Fruit fly (Drosophila melanogaster) whole organism, embryonic: ENCODE results near the gene CG43060.
A peak's percentile ranks its signal among the peaks of the same experiment; 100 is the strongest.

Source experiments
- B-H1 ChIP-seq: fragments of 200-800 bp; sonication (Bioruptor generic); IDR thresholded peaks from 3 replicates; pipeline ENCODE4 v1.3.6; 2022; ENCODE audit warnings: missing biosample characterization, missing genetic modification characterization
- BEAF-32 ChIP-seq: fragments of 200-800 bp; sonication (Bioruptor generic); optimal IDR thresholded peaks from 3 replicates; lab custom pipeline; 2017; ENCODE audit warnings: missing biosample characterization, missing genetic modification characterization, mild to moderate bottlenecking, moderate library complexity, missing genetic modification reagents
- Bdp1 ChIP-seq: fragments of 200-800 bp; sonication (Bioruptor generic); optimal IDR thresholded peaks from 3 replicates; lab custom pipeline; 2016; ENCODE audit warnings: missing biosample characterization, missing genetic modification characterization
- CG10366 ChIP-seq: fragments of 200-800 bp; sonication (Bioruptor generic); IDR thresholded peaks from 2 replicates; pipeline ENCODE4 v1.3.6; 2022; ENCODE audit warnings: missing biosample characterization, missing genetic modification characterization
- CG10654 ChIP-seq: fragments of 200-800 bp; sonication (Bioruptor generic); optimal IDR thresholded peaks from 2 replicates; lab custom pipeline; 2016; ENCODE audit warnings: missing biosample characterization, missing genetic modification characterization
- CG11456 ChIP-seq: fragments of 200-800 bp; sonication (Bioruptor generic); IDR thresholded peaks from 3 replicates; pipeline ENCODE4 v1.3.6; 2022; ENCODE audit warnings: missing biosample characterization, missing genetic modification characterization
- CG11504 ChIP-seq: fragments of 200-800 bp; sonication (Bioruptor generic); optimal IDR thresholded peaks from 3 replicates; lab custom pipeline; 2019; ENCODE audit warnings: missing biosample characterization, mild to moderate bottlenecking, missing genetic modification characterization, moderate library complexity
- CG11560 ChIP-seq: fragments of 200-800 bp; sonication (Bioruptor generic); IDR thresholded peaks from 3 replicates; pipeline ENCODE4 v1.3.6; 2022; ENCODE audit warnings: missing biosample characterization, missing genetic modification characterization
- CG14050 ChIP-seq: fragments of 200-800 bp; sonication (Bioruptor generic); IDR thresholded peaks from 3 replicates; pipeline ENCODE4 v1.3.6; 2022; ENCODE audit warnings: missing biosample characterization, missing genetic modification characterization
- CG14710 ChIP-seq: fragments of 200-800 bp; sonication (Bioruptor generic); optimal IDR thresholded peaks from 3 replicates; lab custom pipeline; 2019; ENCODE audit warnings: missing biosample characterization, mild to moderate bottlenecking, missing genetic modification characterization, moderate library complexity
- CG17328 ChIP-seq: fragments of 200-800 bp; sonication (Bioruptor generic); IDR thresholded peaks from 2 replicates; pipeline ENCODE4 v1.3.6; 2022; ENCODE audit warnings: missing biosample characterization, missing genetic modification characterization
- CG17361 ChIP-seq: fragments of 200-800 bp; sonication (Bioruptor generic); IDR thresholded peaks from 3 replicates; pipeline ENCODE4 v1.3.6; 2022; ENCODE audit warnings: missing biosample characterization, missing genetic modification characterization
- CG17568 ChIP-seq: fragments of 200-800 bp; sonication (Bioruptor generic); optimal IDR thresholded peaks from 2 replicates; lab custom pipeline; 2018; ENCODE audit warnings: missing biosample characterization, mild to moderate bottlenecking, missing genetic modification characterization, moderate library complexity
- CG17829 ChIP-seq: fragments of 200-800 bp; optimal IDR thresholded peaks from 2 replicates; lab custom pipeline; 2019; ENCODE audit warnings: missing biosample characterization, mild to moderate bottlenecking, missing genetic modification characterization, moderate library complexity
- CG18764 ChIP-seq: fragments of 200-800 bp; sonication (Bioruptor generic); optimal IDR thresholded peaks from 3 replicates; lab custom pipeline; 2016; ENCODE audit warnings: missing biosample characterization, missing genetic modification characterization
- CG2875 ChIP-seq: fragments of 200-800 bp; sonication (Bioruptor generic); optimal IDR thresholded peaks from 2 replicates; lab custom pipeline; 2017; ENCODE audit warnings: missing biosample characterization, mild to moderate bottlenecking, missing genetic modification characterization, missing genetic modification reagents
- CG31441 ChIP-seq: fragments of 200-800 bp; sonication (Bioruptor generic); IDR thresholded peaks from 2 replicates; pipeline ENCODE4 v1.3.6; 2022; ENCODE audit warnings: missing biosample characterization, missing genetic modification characterization
- CG3407 ChIP-seq: fragments of 200-800 bp; sonication (Bioruptor generic); optimal IDR thresholded peaks from 2 replicates; lab custom pipeline; 2018; ENCODE audit warnings: missing biosample characterization, mild to moderate bottlenecking, missing genetic modification characterization
- CG34224 ChIP-seq: fragments of 200-800 bp; sonication (Bioruptor generic); IDR thresholded peaks from 3 replicates; pipeline ENCODE4 v1.3.6; 2022; ENCODE audit warnings: missing biosample characterization, missing genetic modification characterization; ENCODE audit not compliant: partially characterized antibody
- CG5180 ChIP-seq: fragments of 200-800 bp; sonication (Bioruptor generic); optimal IDR thresholded peaks from 3 replicates; lab custom pipeline; 2017; ENCODE audit warnings: missing biosample characterization, missing genetic modification characterization, mild to moderate bottlenecking, moderate library complexity, missing genetic modification reagents
- CG7786 ChIP-seq: fragments of 200-800 bp; sonication (Bioruptor generic); optimal IDR thresholded peaks from 2 replicates; lab custom pipeline; 2016; ENCODE audit warnings: missing biosample characterization, missing genetic modification characterization
- CG7839 ChIP-seq: fragments of 200-800 bp; sonication (Bioruptor generic); optimal IDR thresholded peaks from 3 replicates; lab custom pipeline; 2018; ENCODE audit warnings: missing biosample characterization, mild to moderate bottlenecking, missing genetic modification characterization, moderate library complexity
- CG8388 ChIP-seq: fragments of 200-800 bp; sonication (Bioruptor generic); optimal IDR thresholded peaks from 2 replicates; lab custom pipeline; 2019; ENCODE audit warnings: missing biosample characterization, mild to moderate bottlenecking, missing genetic modification characterization, moderate library complexity
- Drgx ChIP-seq: fragments of 200-800 bp; sonication (Bioruptor generic); IDR thresholded peaks from 2 replicates; pipeline ENCODE4 v1.3.6; 2022; ENCODE audit warnings: missing biosample characterization, missing genetic modification characterization
- Elba2 ChIP-seq: fragments of 200-800 bp; sonication (Bioruptor generic); optimal IDR thresholded peaks from 3 replicates; lab custom pipeline; 2016; ENCODE audit warnings: missing biosample characterization, missing genetic modification characterization
- Ets97D ChIP-seq: fragments of 200-800 bp; sonication (Bioruptor generic); optimal IDR thresholded peaks from 3 replicates; lab custom pipeline; 2016; ENCODE audit warnings: missing biosample characterization, missing genetic modification characterization
- H2.0 ChIP-seq: fragments of 200-800 bp; sonication (Bioruptor generic); IDR thresholded peaks from 2 replicates; pipeline ENCODE4 v1.3.6; 2022; ENCODE audit warnings: missing biosample characterization, missing genetic modification characterization
- HHEX ChIP-seq: fragments of 200-800 bp; sonication (Bioruptor generic); optimal IDR thresholded peaks from 3 replicates; lab custom pipeline; 2017; ENCODE audit warnings: missing biosample characterization, mild to moderate bottlenecking, missing genetic modification characterization, missing genetic modification reagents
- Hr78 ChIP-seq, 2 experiments: fragments of 200-800 bp in 1 of 2; fragments of >200 bp in 1 of 2; sonication (Bioruptor generic) in 1 of 2; optimal IDR thresholded peaks; 2 replicates each; lab custom pipeline; 2017 to 2019; ENCODE audit warnings: missing biosample characterization in 2 of 2, missing genetic modification characterization in 2 of 2, mild to moderate bottlenecking in 1 of 2, moderate library complexity in 1 of 2
- Kr ChIP-seq: fragments of 200-800 bp; sonication (Bioruptor generic); optimal IDR thresholded peaks from 2 replicates; lab custom pipeline; 2017; ENCODE audit warnings: missing biosample characterization, mild to moderate bottlenecking, missing genetic modification characterization
- NC2α ChIP-seq: fragments of 200-800 bp; sonication (Bioruptor generic); optimal IDR thresholded peaks from 2 replicates; lab custom pipeline; 2016; ENCODE audit warnings: missing biosample characterization, missing genetic modification characterization
- Opbp ChIP-seq: fragments of 200-800 bp; sonication (Bioruptor generic); IDR thresholded peaks from 3 replicates; pipeline ENCODE4 v1.3.6; 2022; ENCODE audit warnings: missing biosample characterization, missing genetic modification characterization; ENCODE audit not compliant: partially characterized antibody
- Poxn ChIP-seq: fragments of 200-800 bp; sonication (Bioruptor generic); IDR thresholded peaks from 2 replicates; pipeline ENCODE4 v1.3.6; 2022; ENCODE audit warnings: missing biosample characterization, missing genetic modification characterization
- Scr ChIP-seq: fragments of 200-800 bp; sonication (Bioruptor generic); IDR thresholded peaks from 2 replicates; pipeline ENCODE4 v1.3.6; 2022; ENCODE audit warnings: missing biosample characterization, missing genetic modification characterization; ENCODE audit not compliant: partially characterized antibody
- Usf ChIP-seq: fragments of 200-800 bp; sonication (Bioruptor generic); optimal IDR thresholded peaks from 2 replicates; lab custom pipeline; 2017; ENCODE audit warnings: missing genotype, missing biosample characterization, missing genetic modification characterization
- btn ChIP-seq: fragments of 200-800 bp; sonication (Bioruptor generic); optimal IDR thresholded peaks from 2 replicates; lab custom pipeline; 2016; ENCODE audit warnings: missing biosample characterization, missing genetic modification characterization
- dmrt11E ChIP-seq: fragments of 200-800 bp; sonication (Bioruptor generic); optimal IDR thresholded peaks from 3 replicates; lab custom pipeline; 2018; ENCODE audit warnings: missing biosample characterization, mild to moderate bottlenecking, missing genetic modification characterization, moderate library complexity
- gsb ChIP-seq: fragments of 200-800 bp; sonication (Bioruptor generic); IDR thresholded peaks from 2 replicates; pipeline ENCODE4 v1.3.6; 2022; ENCODE audit warnings: missing biosample characterization, missing genetic modification characterization
- hb ChIP-seq: fragments of 200-800 bp; sonication (Bioruptor generic); IDR thresholded peaks from 3 replicates; pipeline ENCODE4 v1.3.6; 2022; ENCODE audit warnings: missing biosample characterization, missing genetic modification characterization; ENCODE audit not compliant: partially characterized antibody
- ken ChIP-seq: fragments of 200-800 bp; sonication (Bioruptor generic); IDR thresholded peaks from 3 replicates; pipeline ENCODE4 v1.3.6; 2022; ENCODE audit warnings: missing biosample characterization, missing genetic modification characterization
- lilli ChIP-seq: fragments of 200-800 bp; sonication (Bioruptor generic); optimal IDR thresholded peaks from 3 replicates; lab custom pipeline; 2016; ENCODE audit warnings: missing biosample characterization, missing genetic modification characterization
- mirr ChIP-seq: fragments of 200-800 bp; sonication (Bioruptor generic); optimal IDR thresholded peaks from 3 replicates; lab custom pipeline; 2018; ENCODE audit warnings: missing biosample characterization, mild to moderate bottlenecking, missing genetic modification characterization
- phol ChIP-seq: fragments of 200-800 bp; sonication (Bioruptor generic); optimal IDR thresholded peaks from 3 replicates; lab custom pipeline; 2018; ENCODE audit warnings: missing biosample characterization, mild to moderate bottlenecking, missing genetic modification characterization, moderate library complexity
- ranshi ChIP-seq: fragments of 200-800 bp; sonication (Bioruptor generic); IDR thresholded peaks from 2 replicates; pipeline ENCODE4 v1.3.6; 2022; ENCODE audit warnings: missing biosample characterization, missing genetic modification characterization
- rib ChIP-seq: fragments of 200-800 bp; sonication (Bioruptor generic); IDR thresholded peaks from 2 replicates; pipeline ENCODE4 v1.3.6; 2022; ENCODE audit warnings: missing biosample characterization, missing genetic modification characterization
- row ChIP-seq: fragments of 200-800 bp; sonication (Bioruptor generic); IDR thresholded peaks from 3 replicates; pipeline ENCODE4 v1.3.6; 2022; ENCODE audit warnings: missing biosample characterization, missing genetic modification characterization
- sqz ChIP-seq: fragments of 200-800 bp; sonication (Bioruptor generic); optimal IDR thresholded peaks from 3 replicates; lab custom pipeline; 2018; ENCODE audit warnings: missing biosample characterization, mild to moderate bottlenecking, missing genetic modification characterization
- stc ChIP-seq: fragments of 200-800 bp; sonication (Bioruptor generic); IDR thresholded peaks from 2 replicates; pipeline ENCODE4 v1.3.6; 2022; ENCODE audit warnings: missing biosample characterization, missing genetic modification characterization
- vfl ChIP-seq: fragments of 200-800 bp; sonication (Bioruptor generic); optimal IDR thresholded peaks from 2 replicates; lab custom pipeline; 2016; ENCODE audit warnings: missing biosample characterization, missing genetic modification characterization
- zen ChIP-seq: fragments of 200-800 bp; sonication (Bioruptor generic); optimal IDR thresholded peaks from 3 replicates; lab custom pipeline; 2018; ENCODE audit warnings: missing biosample characterization, mild to moderate bottlenecking, missing genetic modification characterization, moderate library complexity
- zfh2 ChIP-seq: fragments of 200-800 bp; sonication (Bioruptor generic); optimal IDR thresholded peaks from 2 replicates; lab custom pipeline; 2016; ENCODE audit warnings: missing biosample characterization, missing genetic modification characterization

CG43060 gene

DNA sequence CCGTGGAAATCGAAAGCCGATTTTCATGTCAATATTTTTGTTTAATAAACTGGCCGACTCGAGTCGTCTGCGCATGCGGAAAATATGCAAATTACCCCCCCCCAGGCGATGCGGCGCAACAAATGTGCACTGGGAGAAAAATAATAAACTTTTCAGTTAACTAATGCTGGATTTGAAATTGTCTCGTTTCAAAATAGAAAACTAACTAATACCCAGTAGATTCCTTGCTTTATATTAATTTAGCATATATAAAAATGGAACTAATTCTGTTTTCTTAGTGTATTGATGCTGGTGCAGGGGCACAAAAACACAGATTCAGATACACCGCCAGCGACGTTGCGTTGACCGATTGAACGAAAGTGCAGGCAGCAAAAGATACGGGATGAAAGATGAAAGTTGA is 3.1 kb upstream of the CG43060 start (continued):
- no peak for TF ChIP-seq CG34224 (GFP tag; lab: Robert Waterston, UW)
- TF ChIP-seq Drgx (GFP tag; lab: Robert Waterston, UW), result peak; percentile 81
- peak; percentile 62 for TF ChIP-seq CG11504 (tag; lab: Kevin White, UChicago)
- no peak for TF ChIP-seq CG14050 (GFP tag; lab: Robert Waterston, UW)
- peak; percentile 27 for TF ChIP-seq CG8388 (GFP tag; lab: Kevin White, UChicago)
- TF ChIP-seq Hr78 (GFP tag; optimal IDR thresholded peaks at IDR 0.05; lab: Kevin White, UChicago), result no peak
- no peak for TF ChIP-seq Scr
- no peak for TF ChIP-seq CG10366 (GFP tag; lab: Robert Waterston, UW)
- TF ChIP-seq CG11560 (tag; lab: Robert Waterston, UW), result no peak
- TF ChIP-seq CG11456 (GFP tag; lab: Robert Waterston, UW), result no peak
- no peak for TF ChIP-seq BEAF-32 (GFP tag; lab: Kevin White, UChicago)
- TF ChIP-seq CG17328 (GFP tag; lab: Robert Waterston, UW), result peak; percentile 27; the same call in 1 of the 2 replicates
- no peak for TF ChIP-seq gsb (GFP tag; lab: Robert Waterston, UW)
- TF ChIP-seq Elba2, result no peak
- no peak for TF ChIP-seq CG17568 (GFP tag; lab: Kevin White, UChicago)
- TF ChIP-seq CG14710 (tag; lab: Kevin White, UChicago), result peak; percentile 25
- TF ChIP-seq zfh2, result no peak
- no peak for TF ChIP-seq CG18764 (GFP tag; lab: Kevin White, UChicago)
- peak; percentile 23; the same call in 1 of the 3 replicates for TF ChIP-seq CG17361 (GFP tag; lab: Robert Waterston, UW)
- TF ChIP-seq rib, result no peak
- TF ChIP-seq Kr (GFP tag; lab: Kevin White, UChicago), result no peak
- no peak for TF ChIP-seq btn (GFP tag; lab: Kevin White, UChicago)
- TF ChIP-seq CG10654 (GFP tag; lab: Kevin White, UChicago), result no peak
- TF ChIP-seq hb (GFP tag; lab: Robert Waterston, UW), result no peak
- TF ChIP-seq sqz (GFP tag; lab: Kevin White, UChicago), result no peak
- no peak for TF ChIP-seq HHEX (GFP tag; lab: Kevin White, UChicago)
- no peak for TF ChIP-seq ken
- no peak for TF ChIP-seq stc
- TF ChIP-seq B-H1 (GFP tag; lab: Robert Waterston, UW), result no peak; the same call in 2 of the 3 replicates
- no peak for TF ChIP-seq Opbp
- peak; percentile 20 for TF ChIP-seq CG17829 (tag; lab: Kevin White, UChicago)
- TF ChIP-seq lilli (GFP tag; lab: Kevin White, UChicago), result no peak
- TF ChIP-seq Ets97D (GFP tag; lab: Kevin White, UChicago), result no peak
- peak; percentile 46 for TF ChIP-seq phol
- peak; percentile 3 for TF ChIP-seq CG7839
- TF ChIP-seq dmrt11E (tag; lab: Kevin White, UChicago), result no peak
- TF ChIP-seq mirr (GFP tag; lab: Kevin White, UChicago), result no peak
- no peak for TF ChIP-seq CG2875 (GFP tag; lab: Kevin White, UChicago)
- TF ChIP-seq vfl (GFP tag; lab: Kevin White, UChicago), result no peak
- TF ChIP-seq Bdp1 (GFP tag; lab: Kevin White, UChicago), result no peak
- no peak; the same call in 1 of the 2 replicates for TF ChIP-seq ranshi (GFP tag; lab: Robert Waterston, UW)
- TF ChIP-seq NC2α, result no peak
- TF ChIP-seq Usf (GFP tag; lab: Kevin White, UChicago), result no peak
- TF ChIP-seq row (GFP tag; lab: Robert Waterston, UW), result 0 out of 3 replicates have a peak, but pooled peaks have one; percentile 11
- peak; percentile 12; the same call in 1 of the 2 replicates for TF ChIP-seq H2.0 (GFP tag; lab: Robert Waterston, UW)
- TF ChIP-seq CG31441, result peak; percentile 41; the same call in 1 of the 2 replicates
- TF ChIP-seq CG3407 (GFP tag; lab: Kevin White, UChicago), result no peak
- TF ChIP-seq Poxn (GFP tag; lab: Robert Waterston, UW), result no peak
- TF ChIP-seq zen (tag; lab: Kevin White, UChicago), result peak; percentile 8
- TF ChIP-seq CG5180, result no peak
- no peak for TF ChIP-seq CG7786 (GFP tag; lab: Kevin White, UChicago)
